Fruit fly (Drosophila melanogaster) whole organism, embryonic: ENCODE data around the gene CG16998.

Source experiments
- Antp ChIP-seq: fragments of 200-800 bp; sonication (Bioruptor generic); optimal IDR thresholded peaks from 3 replicates; lab custom pipeline; 2016; ENCODE audit warnings: missing biosample characterization, missing genetic modification characterization
- Atf3 ChIP-seq: fragments of 200-800 bp; sonication (Bioruptor generic); optimal IDR thresholded peaks from 3 replicates; lab custom pipeline; 2016; ENCODE audit warnings: missing biosample characterization, missing genetic modification characterization
- BEAF-32 ChIP-seq: fragments of 200-800 bp; sonication (Bioruptor generic); optimal IDR thresholded peaks from 3 replicates; lab custom pipeline; 2017; ENCODE audit warnings: missing biosample characterization, missing genetic modification characterization, mild to moderate bottlenecking, moderate library complexity, missing genetic modification reagents
- CG10366 ChIP-seq: fragments of 200-800 bp; sonication (Bioruptor generic); IDR thresholded peaks from 2 replicates; pipeline ENCODE4 v1.3.6; 2022; ENCODE audit warnings: missing biosample characterization, missing genetic modification characterization
- CG11085 ChIP-seq: fragments of 200-800 bp; sonication (Bioruptor generic); IDR thresholded peaks from 2 replicates; pipeline ENCODE4 v1.3.6; 2022; ENCODE audit warnings: missing biosample characterization, missing genetic modification characterization
- CG11723 ChIP-seq: fragments of 200-800 bp; sonication (Bioruptor generic); optimal IDR thresholded peaks from 2 replicates; lab custom pipeline; 2017; ENCODE audit warnings: missing biosample characterization, mild to moderate bottlenecking, missing genetic modification characterization
- CG12155 ChIP-seq: fragments of 200-800 bp; sonication (Bioruptor generic); optimal IDR thresholded peaks from 3 replicates; lab custom pipeline; 2016; ENCODE audit warnings: missing biosample characterization, missing genetic modification characterization
- CG13123 ChIP-seq: fragments of 200-800 bp; sonication (Bioruptor generic); optimal IDR thresholded peaks from 2 replicates; lab custom pipeline; 2016; ENCODE audit warnings: missing biosample characterization, missing genetic modification characterization
- CG13424 ChIP-seq: fragments of 200-800 bp; sonication (Bioruptor generic); optimal IDR thresholded peaks from 2 replicates; lab custom pipeline; 2019; ENCODE audit warnings: missing biosample characterization, mild to moderate bottlenecking, missing genetic modification characterization, moderate library complexity
- CG13894 ChIP-seq: fragments of 200-800 bp; sonication (Bioruptor generic); optimal IDR thresholded peaks from 3 replicates; lab custom pipeline; 2018; ENCODE audit warnings: missing biosample characterization, mild to moderate bottlenecking, missing genetic modification characterization, moderate library complexity
- CG1602 ChIP-seq: fragments of 200-800 bp; sonication (Bioruptor generic); optimal IDR thresholded peaks from 3 replicates; lab custom pipeline; 2016; ENCODE audit warnings: missing biosample characterization, missing genetic modification characterization
- CG18764 ChIP-seq: fragments of 200-800 bp; sonication (Bioruptor generic); optimal IDR thresholded peaks from 3 replicates; lab custom pipeline; 2016; ENCODE audit warnings: missing biosample characterization, missing genetic modification characterization
- CG34376 ChIP-seq: fragments of 200-800 bp; sonication (Bioruptor generic); optimal IDR thresholded peaks from 2 replicates; lab custom pipeline; 2018; ENCODE audit warnings: missing biosample characterization, mild to moderate bottlenecking, missing genetic modification characterization
- CG6254 ChIP-seq: fragments of 200-800 bp; sonication (Bioruptor generic); optimal IDR thresholded peaks from 3 replicates; lab custom pipeline; 2017; ENCODE audit warnings: mild to moderate bottlenecking, missing biosample characterization, missing genetic modification reagents, missing genetic modification characterization
- CG6813 ChIP-seq: fragments of 200-800 bp; sonication (Bioruptor generic); optimal IDR thresholded peaks from 2 replicates; lab custom pipeline; 2017; ENCODE audit warnings: missing biosample characterization, missing genetic modification characterization, mild to moderate bottlenecking, moderate library complexity, missing genetic modification reagents
- CG7372 ChIP-seq: fragments of 200-800 bp; sonication (Bioruptor generic); IDR thresholded peaks from 2 replicates; pipeline ENCODE4 v1.3.6; 2022; ENCODE audit warnings: missing biosample characterization, missing genetic modification characterization
- CG8089 ChIP-seq: fragments of 200-800 bp; sonication (Bioruptor generic); optimal IDR thresholded peaks from 3 replicates; lab custom pipeline; 2016; ENCODE audit warnings: missing biosample characterization, missing genetic modification characterization
- CG8944 ChIP-seq: fragments of 200-800 bp; sonication (Bioruptor generic); optimal IDR thresholded peaks from 3 replicates; lab custom pipeline; 2016; ENCODE audit warnings: missing biosample characterization, missing genetic modification characterization
- Doc2 ChIP-seq: fragments of 200-800 bp; sonication (Bioruptor generic); IDR thresholded peaks from 2 replicates; pipeline ENCODE4 v1.3.6; 2022; ENCODE audit warnings: missing biosample characterization, missing genetic modification characterization
- Fer3 ChIP-seq: fragments of 200-800 bp; sonication (Bioruptor generic); optimal IDR thresholded peaks from 2 replicates; lab custom pipeline; 2018; ENCODE audit warnings: missing biosample characterization, mild to moderate bottlenecking, missing genetic modification characterization, moderate library complexity
- Hr3 ChIP-seq: fragments of 200-800 bp; sonication (Bioruptor generic); optimal IDR thresholded peaks from 3 replicates; lab custom pipeline; 2016; ENCODE audit warnings: missing biosample characterization, missing genetic modification characterization
- MBD-R2 ChIP-seq: fragments of 200-800 bp; sonication (Bioruptor generic); IDR thresholded peaks from 2 replicates; pipeline ENCODE4 v1.3.6; 2022; ENCODE audit warnings: missing biosample characterization, missing genetic modification characterization
- MESR4 ChIP-seq: fragments of 200-800 bp; sonication (Bioruptor generic); optimal IDR thresholded peaks from 2 replicates; lab custom pipeline; 2018; ENCODE audit warnings: missing biosample characterization, mild to moderate bottlenecking, missing genetic modification characterization, moderate library complexity
- MTF-1 ChIP-seq: fragments of 200-800 bp; sonication (Bioruptor generic); optimal IDR thresholded peaks from 2 replicates; lab custom pipeline; 2018; ENCODE audit warnings: missing biosample characterization, mild to moderate bottlenecking, missing genetic modification characterization, borderline replicate concordance
- Ptx1 ChIP-seq: fragments of 200-800 bp; sonication (Bioruptor generic); IDR thresholded peaks from 2 replicates; pipeline ENCODE4 v1.3.6; 2022; ENCODE audit warnings: missing biosample characterization, missing genetic modification characterization
- Spps ChIP-seq: fragments of 200-800 bp; sonication (Bioruptor generic); optimal IDR thresholded peaks from 2 replicates; lab custom pipeline; 2018; ENCODE audit warnings: missing biosample characterization, mild to moderate bottlenecking, missing genetic modification characterization
- amos ChIP-seq: fragments of 200-800 bp; sonication (Bioruptor generic); IDR thresholded peaks from 2 replicates; pipeline ENCODE4 v1.3.6; 2022; ENCODE audit warnings: missing biosample characterization, missing genetic modification characterization; ENCODE audit not compliant: partially characterized antibody
- bab2 ChIP-seq: fragments of 200-800 bp; sonication (Bioruptor generic); optimal IDR thresholded peaks from 2 replicates; lab custom pipeline; 2016; ENCODE audit warnings: missing biosample characterization, missing genetic modification characterization
- ci ChIP-seq: fragments of 200-800 bp; sonication (Bioruptor generic); IDR thresholded peaks from 3 replicates; pipeline ENCODE4 v1.3.6; 2022; ENCODE audit warnings: missing biosample characterization, missing genetic modification characterization
- da ChIP-seq: fragments of 200-800 bp; sonication (Bioruptor generic); optimal IDR thresholded peaks from 2 replicates; lab custom pipeline; 2016; ENCODE audit warnings: missing biosample characterization, missing genetic modification characterization
- dati ChIP-seq: fragments of 200-800 bp; sonication (Bioruptor generic); IDR thresholded peaks from 2 replicates; pipeline ENCODE4 v1.3.6; 2022; ENCODE audit warnings: missing biosample characterization, missing genetic modification characterization
- dimm ChIP-seq: fragments of 200-800 bp; sonication (Bioruptor generic); IDR thresholded peaks from 2 replicates; pipeline ENCODE4 v1.3.6; 2022; ENCODE audit warnings: missing biosample characterization, missing genetic modification characterization
- disco-r ChIP-seq: fragments of 200-800 bp; sonication (Bioruptor generic); optimal IDR thresholded peaks from 2 replicates; lab custom pipeline; 2016; ENCODE audit warnings: missing biosample characterization, missing genetic modification characterization
- dysf ChIP-seq: fragments of 200-800 bp; sonication (Bioruptor generic); IDR thresholded peaks from 3 replicates; pipeline ENCODE4 v1.3.6; 2022; ENCODE audit warnings: missing biosample characterization, missing genetic modification characterization
- eve ChIP-seq, 2 experiments: fragments of >200 bp; optimal IDR thresholded peaks; 2 replicates each; lab custom pipeline; 2017; ENCODE audit warnings: missing biosample characterization in 2 of 2, missing genetic modification characterization in 2 of 2
- fd3F ChIP-seq: fragments of 200-800 bp; sonication (Bioruptor generic); optimal IDR thresholded peaks from 2 replicates; lab custom pipeline; 2018; ENCODE audit warnings: missing biosample characterization, mild to moderate bottlenecking, missing genetic modification characterization, moderate library complexity
- fru ChIP-seq: fragments of >200 bp; optimal IDR thresholded peaks from 2 replicates; lab custom pipeline; 2017
- gsb ChIP-seq: fragments of 200-800 bp; sonication (Bioruptor generic); IDR thresholded peaks from 2 replicates; pipeline ENCODE4 v1.3.6; 2022; ENCODE audit warnings: missing biosample characterization, missing genetic modification characterization
- knrl ChIP-seq: fragments of 200-800 bp; sonication (Bioruptor generic); IDR thresholded peaks from 3 replicates; pipeline ENCODE4 v1.3.6; 2022; ENCODE audit warnings: missing biosample characterization, missing genetic modification characterization; ENCODE audit not compliant: partially characterized antibody
- oc ChIP-seq: fragments of 200-800 bp; sonication (Bioruptor generic); optimal IDR thresholded peaks from 2 replicates; lab custom pipeline; 2018; ENCODE audit warnings: missing biosample characterization, mild to moderate bottlenecking, missing genetic modification characterization, moderate library complexity
- odd ChIP-seq: fragments of 200-800 bp; sonication (Bioruptor generic); optimal IDR thresholded peaks from 2 replicates; lab custom pipeline; 2017; ENCODE audit warnings: missing biosample characterization, mild to moderate bottlenecking, missing genetic modification characterization
- pan ChIP-seq, 4 experiments: fragments of >200 bp in 3 of 4; fragments of 200-800 bp in 1 of 4; sonication (Bioruptor generic) in 1 of 4; optimal IDR thresholded peaks in 3 of 4; IDR thresholded peaks in 1 of 4; 2 replicates each; pipeline versions ENCODE4 v1.3.6 to Lab custom; 2017 to 2022; ENCODE audit warnings: missing biosample characterization in 2 of 4, missing genetic modification characterization in 2 of 4, mixed read lengths in 1 of 4
- slbo ChIP-seq: fragments of 200-800 bp; sonication (Bioruptor generic); IDR thresholded peaks from 2 replicates; pipeline ENCODE4 v1.3.6; 2022; ENCODE audit warnings: missing biosample characterization, missing genetic modification characterization
- stc ChIP-seq: fragments of 200-800 bp; sonication (Bioruptor generic); IDR thresholded peaks from 2 replicates; pipeline ENCODE4 v1.3.6; 2022; ENCODE audit warnings: missing biosample characterization, missing genetic modification characterization
- unc-4 ChIP-seq: fragments of 200-800 bp; sonication (Bioruptor generic); IDR thresholded peaks from 2 replicates; pipeline ENCODE4 v1.3.6; 2022; ENCODE audit warnings: missing biosample characterization, missing genetic modification characterization; ENCODE audit not compliant: partially characterized antibody

Gene CG16998

dm6 chr3L:7539736-7540135 lies at the start of gene CG16998:
CG16998 (minus strand) TSS chr3L:7539836.
- no peak for TF ChIP-seq Fer3 (tag; lab: Kevin White, UChicago)
- TF ChIP-seq Doc2 (GFP tag; lab: Robert Waterston, UW): no peak
- no peak for TF ChIP-seq oc (tag; lab: Kevin White, UChicago)
- no peak for TF ChIP-seq CG10366
- no peak for TF ChIP-seq dimm
- no peak for TF ChIP-seq Hr3 (GFP tag; lab: Kevin White, UChicago)
- no peak for TF ChIP-seq dysf (GFP tag; lab: Robert Waterston, UW)
- no peak for TF ChIP-seq Spps (tag; lab: Kevin White, UChicago)
- TF ChIP-seq CG18764 (GFP tag; lab: Kevin White, UChicago): no peak
- TF ChIP-seq CG12155 (GFP tag; lab: Kevin White, UChicago): no peak
- TF ChIP-seq fd3F (GFP tag; lab: Kevin White, UChicago): no peak
- no peak for TF ChIP-seq unc-4 (GFP tag; lab: Robert Waterston, UW)
- no peak for TF ChIP-seq pan (optimal IDR thresholded peaks at IDR 0.05; lab: Kevin White, UChicago)
- no peak for TF ChIP-seq pan (GFP tag; optimal IDR thresholded peaks at IDR 0.05 in 1 of 2, IDR thresholded peaks at IDR 0.05 in 1 of 2)
- no peak for TF ChIP-seq dati
- TF ChIP-seq CG6813: no peak
- TF ChIP-seq CG1602: no peak
- no peak for TF ChIP-seq Ptx1
- no peak for TF ChIP-seq CG6254 (GFP tag; lab: Kevin White, UChicago)
- TF ChIP-seq fru (lab: Kevin White, UChicago): no peak
- TF ChIP-seq CG34376 (GFP tag; lab: Kevin White, UChicago): no peak

DNA sequence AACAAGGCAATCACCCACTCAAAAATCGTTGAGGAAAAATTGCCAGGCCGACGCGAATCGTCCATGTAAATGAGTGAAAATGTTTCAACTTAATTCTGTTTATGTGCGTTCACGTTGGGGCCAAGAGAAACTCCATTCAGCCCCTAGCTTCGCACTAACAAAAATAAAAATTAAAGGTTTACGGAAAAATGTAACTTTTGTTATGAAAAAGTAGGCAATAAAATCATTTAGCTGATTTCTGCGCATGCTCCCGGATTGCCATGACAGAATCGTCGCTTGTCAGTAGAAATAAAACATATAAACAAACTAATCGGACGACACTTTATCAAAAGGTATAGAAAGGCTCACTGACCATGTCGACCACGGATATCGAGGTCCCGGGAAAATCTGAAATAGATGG lies 43.5 kb upstream of the CG16998 start, which contains the start of gene mmm:
TSS of gene mmm (plus strand) at position 301 of the 400 bp plus-strand sequence.
- no peak for TF ChIP-seq CG7372 (GFP tag; lab: Robert Waterston, UW)
- no peak for TF ChIP-seq bab2 (GFP tag; lab: Kevin White, UChicago)
- TF ChIP-seq disco-r: no peak
- no peak for TF ChIP-seq Antp
- TF ChIP-seq amos: no peak
- TF ChIP-seq MTF-1: no peak
- no peak for TF ChIP-seq knrl (GFP tag; lab: Robert Waterston, UW)
- no peak for TF ChIP-seq MESR4 (GFP tag; lab: Kevin White, UChicago)
- TF ChIP-seq CG8089 (GFP tag; lab: Kevin White, UChicago): no peak
- no peak for TF ChIP-seq MBD-R2 (GFP tag; lab: Robert Waterston, UW)
- no peak for TF ChIP-seq ci (GFP tag; lab: Robert Waterston, UW)
- no peak for TF ChIP-seq da (GFP tag; lab: Kevin White, UChicago)
- TF ChIP-seq CG13424 (tag; lab: Kevin White, UChicago): no peak
- no peak for TF ChIP-seq CG11723 (GFP tag; lab: Kevin White, UChicago)
- no peak for TF ChIP-seq eve (GFP tag; optimal IDR thresholded peaks at IDR 0.05; lab: Kevin White, UChicago)
- no peak for TF ChIP-seq CG8944
- no peak for TF ChIP-seq stc
- TF ChIP-seq odd (GFP tag; lab: Kevin White, UChicago): no peak

dm6 chr3L:7572948-7573347 lies 33.3 kb upstream of the CG16998 start:
- TF ChIP-seq CG11085 (no peak), CG13123 (GFP tag; lab: Kevin White, UChicago) (no peak), gsb (GFP tag; lab: Robert Waterston, UW) (no peak), CG1602 (no peak), slbo (no peak), CG13894 (no peak), dimm (no peak), Atf3 (no peak), BEAF-32 (no peak), dati (no peak)
- TF ChIP-seq, all 482 proteins: peak for 0
